Worm (Caenorhabditis elegans) whole organism, mixed stage, embryonic: Measurements from ENCODE around the gene K02E7.1.

ENCODE experiments used
- M03D4.4 ChIP-seq: sonication (generic microtip); optimal IDR thresholded peaks from 2 replicates; lab custom pipeline; 2017; ENCODE audit warnings: mild to moderate bottlenecking, missing genetic modification characterization, missing compliant biosample characterization
- cnd-1 ChIP-seq: fragments of 200-800 bp; sonication (Bioruptor generic); optimal IDR thresholded peaks from 2 replicates; lab custom pipeline; 2018; ENCODE audit warnings: mild to moderate bottlenecking, missing genetic modification characterization, missing compliant biosample characterization
- elt-3 ChIP-seq: fragments of 150-350 bp; optimal IDR thresholded peaks from 2 replicates; lab custom pipeline; 2014; ENCODE audit warnings: missing biosample characterization, missing genetic modification characterization
- ham-2 ChIP-seq: fragments of 200-800 bp; sonication (Bioruptor generic); optimal IDR thresholded peaks from 2 replicates; lab custom pipeline; 2018; ENCODE audit warnings: mild to moderate bottlenecking, missing genetic modification characterization, missing compliant biosample characterization
- nhr-237 ChIP-seq: fragments of 150-350 bp; optimal IDR thresholded peaks from 2 replicates; lab custom pipeline; 2014; ENCODE audit warnings: missing biosample characterization, missing genetic modification characterization
- nhr-28 ChIP-seq: fragments of 150-350 bp; optimal IDR thresholded peaks from 2 replicates; lab custom pipeline; 2014; ENCODE audit warnings: missing biosample characterization, missing genetic modification characterization
- nhr-76 ChIP-seq: sonication (generic microtip); optimal IDR thresholded peaks from 2 replicates; lab custom pipeline; 2017; ENCODE audit warnings: missing biosample characterization, missing genetic modification characterization
- pha-4 ChIP-seq: fragments of 150-350 bp; optimal IDR thresholded peaks from 2 replicates; lab custom pipeline; 2018; ENCODE audit warnings: missing biosample characterization, missing genetic modification reagents, missing genetic modification characterization
- sptf-1 ChIP-seq: sonication (generic microtip); optimal IDR thresholded peaks from 2 replicates; lab custom pipeline; 2017; ENCODE audit warnings: mild to moderate bottlenecking, missing genetic modification characterization, moderate library complexity, missing compliant biosample characterization
- unc-62 ChIP-seq: fragments of 150-350 bp; optimal IDR thresholded peaks from 2 replicates; lab custom pipeline; 2014; ENCODE audit warnings: missing biosample characterization, missing genetic modification reagents, missing genetic modification characterization
- ztf-11 ChIP-seq: fragments of 150-350 bp; optimal IDR thresholded peaks from 2 replicates; lab custom pipeline; 2014; ENCODE audit warnings: missing biosample characterization, missing genetic modification characterization

ce11 chrII:1116521-1116920 is 33.6 kb downstream of the K02E7.1 start:
- TF ChIP-seq nhr-76 (tag; lab: Kevin White, UChicago) (no peak), pha-4 (tag; lab: Kevin White, UChicago) (no peak), cnd-1 (no peak), elt-3 (tag; lab: Kevin White, UChicago) (no peak), ztf-11 (no peak), unc-62 (no peak), nhr-237 (tag; lab: Kevin White, UChicago) (no peak), ham-2 (GFP tag; lab: Kevin White, UChicago) (no peak), nhr-28 (no peak), sptf-1 (tag; lab: Kevin White, UChicago) (no peak), M03D4.4 (tag; lab: Kevin White, UChicago) (no peak)
